Fruit fly (Drosophila melanogaster) whole organism, adult: Measurements from ENCODE around the gene Cftr.
A peak's percentile ranks its signal among the peaks of the same experiment; 100 is the strongest.

Source experiments
- CG11617 ChIP-seq: fragments of 200-800 bp; sonication (Bioruptor generic); optimal IDR thresholded peaks from 2 replicates; lab custom pipeline; 2017; ENCODE audit warnings: mild to moderate bottlenecking, missing biosample characterization, missing genetic modification reagents, missing genetic modification characterization
- CG12768 ChIP-seq: fragments of 200-800 bp; sonication (Bioruptor generic); optimal IDR thresholded peaks from 2 replicates; lab custom pipeline; 2017; ENCODE audit warnings: missing biosample characterization, missing genetic modification characterization, mild to moderate bottlenecking, moderate library complexity, missing genetic modification reagents
- CG14711 ChIP-seq: fragments of 200-800 bp; sonication (Bioruptor generic); optimal IDR thresholded peaks from 2 replicates; lab custom pipeline; 2018; ENCODE audit warnings: missing biosample characterization, mild to moderate bottlenecking, missing genetic modification characterization, moderate library complexity
- CG1620 ChIP-seq: fragments of 200-800 bp; sonication (Bioruptor generic); optimal IDR thresholded peaks from 2 replicates; lab custom pipeline; 2016; ENCODE audit warnings: missing biosample characterization, missing genetic modification characterization
- CG33017 ChIP-seq: fragments of 200-800 bp; sonication (Bioruptor generic); optimal IDR thresholded peaks from 2 replicates; lab custom pipeline; 2018; ENCODE audit warnings: missing biosample characterization, mild to moderate bottlenecking, missing genetic modification characterization, moderate library complexity
- CG5204 ChIP-seq: fragments of 200-800 bp; sonication (Bioruptor generic); optimal IDR thresholded peaks from 2 replicates; lab custom pipeline; 2016; ENCODE audit warnings: missing biosample characterization, missing genetic modification characterization
- CG7045 ChIP-seq: fragments of 200-800 bp; sonication (Bioruptor generic); optimal IDR thresholded peaks from 2 replicates; lab custom pipeline; 2017; ENCODE audit warnings: missing biosample characterization, mild to moderate bottlenecking, missing genetic modification characterization
- CG7101 ChIP-seq: fragments of 200-800 bp; sonication (Bioruptor generic); optimal IDR thresholded peaks from 2 replicates; lab custom pipeline; 2018; ENCODE audit warnings: missing biosample characterization, mild to moderate bottlenecking, missing genetic modification characterization, moderate library complexity
- Clk ChIP-seq: fragments of 200-800 bp; sonication (Bioruptor generic); optimal IDR thresholded peaks from 2 replicates; lab custom pipeline; 2017; ENCODE audit warnings: missing biosample characterization, missing genetic modification characterization
- Crg-1 ChIP-seq: fragments of 200-800 bp; sonication (Bioruptor generic); optimal IDR thresholded peaks from 2 replicates; lab custom pipeline; 2016; ENCODE audit warnings: missing biosample characterization, missing genetic modification characterization
- Hr96 ChIP-seq: fragments of 200-800 bp; sonication (Bioruptor generic); optimal IDR thresholded peaks from 2 replicates; lab custom pipeline; 2016; ENCODE audit warnings: missing biosample characterization, missing genetic modification characterization
- Mnt ChIP-seq: fragments of 200-800 bp; sonication (Bioruptor generic); optimal IDR thresholded peaks from 2 replicates; lab custom pipeline; 2016; ENCODE audit warnings: missing biosample characterization, mild to moderate bottlenecking, missing genetic modification characterization
- bab1 ChIP-seq: fragments of 200-800 bp; sonication (Bioruptor generic); optimal IDR thresholded peaks from 3 replicates; lab custom pipeline; 2019; ENCODE audit warnings: missing biosample characterization, mild to moderate bottlenecking, missing genetic modification characterization, moderate library complexity
- cic ChIP-seq: fragments of 200-800 bp; sonication (Bioruptor generic); optimal IDR thresholded peaks from 2 replicates; lab custom pipeline; 2017; ENCODE audit warnings: missing biosample characterization, mild to moderate bottlenecking, missing genetic modification characterization, moderate library complexity
- cnc ChIP-seq, 2 experiments: fragments of >200 bp; optimal IDR thresholded peaks; 2 replicates each; lab custom pipeline; 2017
- kay ChIP-seq: fragments of 200-800 bp; sonication (Bioruptor generic); peaks from one replicate; lab custom pipeline; 2016; ENCODE audit warnings: missing biosample characterization, missing genetic modification characterization, borderline replicate concordance
- ovo ChIP-seq: fragments of 200-800 bp; sonication (Bioruptor generic); optimal IDR thresholded peaks from 2 replicates; lab custom pipeline; 2016; ENCODE audit warnings: missing biosample characterization, missing genetic modification characterization
- pad ChIP-seq: fragments of 200-800 bp; sonication (Bioruptor generic); optimal IDR thresholded peaks from 3 replicates; lab custom pipeline; 2017; ENCODE audit warnings: missing biosample characterization, missing genetic modification characterization, mild to moderate bottlenecking, moderate library complexity, missing genetic modification reagents
- tj ChIP-seq: fragments of 200-800 bp; sonication (Bioruptor generic); optimal IDR thresholded peaks from 3 replicates; lab custom pipeline; 2017; ENCODE audit warnings: missing biosample characterization, mild to moderate bottlenecking, missing genetic modification characterization, moderate library complexity
- toe ChIP-seq: fragments of 200-800 bp; sonication (Bioruptor generic); optimal IDR thresholded peaks from 2 replicates; lab custom pipeline; 2016; ENCODE audit warnings: missing biosample characterization, missing genetic modification characterization

Cftr gene

dm6 chr3R:24577355-24577754, 33.6 kb upstream of the Cftr start:
- no peak for TF ChIP-seq CG14711 (tag; lab: Kevin White, UChicago)
- no peak for TF ChIP-seq Clk (GFP tag; lab: Kevin White, UChicago)
- no peak for TF ChIP-seq toe (GFP tag; lab: Kevin White, UChicago)
- TF ChIP-seq CG7101 (tag; lab: Kevin White, UChicago) = no peak
- TF ChIP-seq CG7045 (GFP tag; lab: Kevin White, UChicago) = no peak
- TF ChIP-seq tj (GFP tag; lab: Kevin White, UChicago) = no peak
- no peak for TF ChIP-seq bab1 (GFP tag; lab: Kevin White, UChicago)
- TF ChIP-seq cic (GFP tag; lab: Kevin White, UChicago) = no peak
- no peak for TF ChIP-seq Mnt (GFP tag; lab: Kevin White, UChicago)
- TF ChIP-seq CG11617 (GFP tag; lab: Kevin White, UChicago) = no peak
- TF ChIP-seq kay (GFP tag; lab: Kevin White, UChicago) = no peak
- TF ChIP-seq Hr96 = no peak
- no peak for TF ChIP-seq Crg-1 (GFP tag; lab: Kevin White, UChicago)
- TF ChIP-seq CG12768 (GFP tag; lab: Kevin White, UChicago) = no peak
- no peak for TF ChIP-seq CG33017
- no peak for TF ChIP-seq pad
- TF ChIP-seq cnc (optimal IDR thresholded peaks at IDR 0.05; lab: Kevin White, UChicago) = no peak

DNA sequence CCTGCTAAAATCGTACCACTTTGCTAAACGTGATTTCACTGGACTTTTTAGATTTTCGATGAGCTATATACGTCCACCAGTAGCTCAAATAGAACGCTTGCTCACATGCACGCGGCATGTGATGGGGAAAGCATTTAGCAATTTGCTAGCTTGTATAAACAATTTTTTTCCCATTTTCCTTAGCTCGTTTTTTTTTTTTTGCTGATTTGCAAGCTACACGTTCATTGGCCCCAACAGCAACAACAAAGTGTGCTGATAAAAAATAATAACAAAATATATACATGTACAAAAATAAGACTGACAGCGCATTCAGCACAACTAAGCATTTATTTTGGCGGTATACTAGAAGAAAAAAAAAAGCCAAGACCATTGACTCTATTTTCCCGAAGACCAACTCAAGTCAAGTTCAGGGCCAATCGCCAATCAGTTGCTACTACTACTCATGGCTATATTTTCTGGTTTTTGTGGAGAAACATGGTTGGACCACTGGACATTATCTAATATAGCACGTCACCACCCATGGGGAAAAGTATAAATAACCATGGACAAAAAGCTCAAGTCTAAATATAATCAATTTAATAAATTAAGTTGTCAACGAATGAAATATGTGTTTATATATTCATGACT, 32.2 kb upstream of the Cftr start:
- TF ChIP-seq Mnt (GFP tag; lab: Kevin White, UChicago) = peak; percentile 26
- peak; percentile 89 for TF ChIP-seq kay (GFP tag; lab: Kevin White, UChicago)
- TF ChIP-seq CG14711 (tag; lab: Kevin White, UChicago) = no peak
- TF ChIP-seq cic (GFP tag; lab: Kevin White, UChicago) = peak; percentile 54
- TF ChIP-seq CG12768 (GFP tag; lab: Kevin White, UChicago) = peak; percentile 49
- no peak for TF ChIP-seq CG11617 (GFP tag; lab: Kevin White, UChicago)
- TF ChIP-seq tj (GFP tag; lab: Kevin White, UChicago) = peak; percentile 97

DNA sequence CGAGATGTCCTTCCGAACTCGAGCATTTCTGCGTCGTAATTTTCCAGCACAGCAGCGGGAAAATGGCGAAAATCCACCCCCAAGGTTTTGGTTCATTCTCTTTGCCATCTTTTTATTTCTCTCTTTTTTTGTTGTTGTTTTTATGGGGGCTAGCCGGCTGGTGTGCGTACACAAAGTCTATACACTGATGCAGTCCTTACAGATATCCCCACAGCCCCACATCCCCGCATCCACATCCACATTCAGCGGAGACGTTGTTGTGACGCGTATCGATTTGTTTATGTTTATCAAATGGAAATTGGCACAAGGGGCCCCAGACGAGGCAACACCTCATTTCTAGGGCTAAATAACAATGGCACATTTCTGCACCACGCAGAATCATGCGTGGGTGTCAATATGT, 31.4 kb upstream of the Cftr start:
- no peak for TF ChIP-seq tj (GFP tag; lab: Kevin White, UChicago)
- TF ChIP-seq bab1 (GFP tag; lab: Kevin White, UChicago) = no peak
- TF ChIP-seq ovo (GFP tag; lab: Kevin White, UChicago) = no peak
- TF ChIP-seq CG14711 (tag; lab: Kevin White, UChicago) = no peak
- no peak for TF ChIP-seq CG1620 (GFP tag; lab: Kevin White, UChicago)
- TF ChIP-seq CG11617 (GFP tag; lab: Kevin White, UChicago) = no peak
- TF ChIP-seq pad = no peak
- no peak for TF ChIP-seq Clk (GFP tag; lab: Kevin White, UChicago)
- no peak for TF ChIP-seq CG7101 (tag; lab: Kevin White, UChicago)
- TF ChIP-seq Crg-1 (GFP tag; lab: Kevin White, UChicago) = no peak

- TF ChIP-seq CG12768 (GFP tag; lab: Kevin White, UChicago) (peak; percentile 16), bab1 (GFP tag; lab: Kevin White, UChicago) (no peak), CG7045 (GFP tag; lab: Kevin White, UChicago) (peak; percentile 82), CG33017 (peak; percentile 61), Clk (GFP tag; lab: Kevin White, UChicago) (no peak), CG11617 (GFP tag; lab: Kevin White, UChicago) (peak; percentile 45), pad (no peak), Mnt (GFP tag; lab: Kevin White, UChicago) (no peak), CG7101 (tag; lab: Kevin White, UChicago) (peak; percentile 54), Hr96 (no peak), tj (GFP tag; lab: Kevin White, UChicago) (no peak), CG14711 (tag; lab: Kevin White, UChicago) (peak; percentile 38)
These were observed 30.4 kb upstream of the Cftr start for dm6 chr3R:24574123-24574522.

DNA sequence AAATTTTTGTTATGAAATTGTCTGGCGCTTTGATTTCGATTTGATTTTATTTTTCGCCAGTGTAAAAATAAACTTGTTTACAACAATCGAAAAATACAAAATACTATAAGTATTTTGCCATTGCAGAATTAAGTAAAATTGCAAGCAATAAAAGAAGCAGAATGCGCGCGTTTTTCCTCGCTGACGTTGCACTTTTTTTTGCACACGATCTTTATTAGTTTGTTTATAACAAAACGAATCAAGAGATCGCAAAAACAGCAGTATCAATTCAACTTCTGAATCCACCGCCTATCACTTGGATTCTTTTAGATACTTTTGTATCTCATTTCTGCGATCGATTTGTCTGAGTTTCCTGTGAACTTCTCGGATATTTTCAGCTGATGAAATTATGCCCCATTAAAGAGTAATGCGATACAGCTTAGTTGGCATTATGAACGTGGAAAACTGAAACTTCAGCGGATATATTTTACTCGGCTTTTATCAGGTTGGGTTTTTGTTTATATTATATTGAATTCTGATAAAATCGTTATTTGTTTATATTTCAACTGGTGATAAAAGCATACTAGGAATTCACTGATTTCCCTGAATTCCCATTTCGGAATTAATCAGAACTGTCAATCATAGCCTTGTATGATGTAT, 29.5 kb upstream of the Cftr start:
- no peak for TF ChIP-seq Clk (GFP tag; lab: Kevin White, UChicago)
- no peak for TF ChIP-seq CG7045 (GFP tag; lab: Kevin White, UChicago)
- TF ChIP-seq cnc (optimal IDR thresholded peaks at IDR 0.05; lab: Kevin White, UChicago) = peak; percentile 75 to 81
- peak; percentile 98 for TF ChIP-seq tj (GFP tag; lab: Kevin White, UChicago)

dm6 chr3R:24572540-24573043, 28.9 kb upstream of the Cftr start:
- TF ChIP-seq CG7101 (tag; lab: Kevin White, UChicago) (peak; percentile 99), toe (GFP tag; lab: Kevin White, UChicago) (peak; percentile 98), pad (peak; percentile 94), Mnt (GFP tag; lab: Kevin White, UChicago) (peak; percentile 95), ovo (GFP tag; lab: Kevin White, UChicago) (peak; percentile 94), CG12768 (GFP tag; lab: Kevin White, UChicago) (peak; percentile 99), Hr96 (peak; percentile 97), CG14711 (tag; lab: Kevin White, UChicago) (peak; percentile 96), CG7045 (GFP tag; lab: Kevin White, UChicago) (peak; percentile 98), cic (GFP tag; lab: Kevin White, UChicago) (peak; percentile 97), bab1 (GFP tag; lab: Kevin White, UChicago) (peak; percentile 96), Clk (GFP tag; lab: Kevin White, UChicago) (peak; percentile 98), CG33017 (peak; percentile 99), tj (GFP tag; lab: Kevin White, UChicago) (peak; percentile 76), cnc (optimal IDR thresholded peaks at IDR 0.05; lab: Kevin White, UChicago) (no peak), CG1620 (GFP tag; lab: Kevin White, UChicago) (peak; percentile 96), CG11617 (GFP tag; lab: Kevin White, UChicago) (peak; percentile 99), CG5204 (GFP tag; lab: Kevin White, UChicago) (peak; percentile 98), kay (GFP tag; lab: Kevin White, UChicago) (peak; percentile 99), Crg-1 (GFP tag; lab: Kevin White, UChicago) (peak; percentile 97)
